Worm (Caenorhabditis elegans): ENCODE results near the gene Y37E11AL.9.

Y37E11AL.9 gene

DNA sequence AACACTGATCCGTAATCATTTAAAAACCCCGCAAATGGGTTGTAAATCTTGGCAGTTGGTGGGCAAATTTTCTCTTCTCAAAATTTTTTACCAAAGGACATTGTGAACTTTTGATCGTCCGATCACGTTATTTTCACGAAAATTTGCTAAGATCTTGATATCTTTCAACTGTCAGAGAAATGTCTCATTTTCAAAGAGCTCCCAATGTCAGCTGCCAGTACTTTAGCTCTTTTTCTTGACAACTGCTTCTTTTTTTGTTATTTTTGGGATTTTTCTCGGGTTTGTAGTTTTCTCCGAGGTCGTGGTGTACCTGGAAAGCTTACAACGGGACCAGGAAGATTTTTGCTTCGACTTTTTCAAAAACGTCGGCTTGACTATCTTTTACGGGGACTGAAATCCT is 44.6 kb downstream of the Y37E11AL.9 start:
- TF ChIP-seq unc-39 (tag; optimal IDR thresholded peaks at IDR 0.05) (no peak), R02D3.7 (tag; optimal IDR thresholded peaks at IDR 0.05) (no peak), fkh-10 (GFP tag; optimal IDR thresholded peaks at IDR 0.05) (no peak), tbx-2 (tag; optimal IDR thresholded peaks at IDR 0.05) (no peak), nfya-1 (tag; optimal IDR thresholded peaks at IDR 0.05; ENCODE audit: insufficient read depth) (peak; percentile 11), mml-1 (tag; optimal IDR thresholded peaks at IDR 0.05) (peak; percentile 1), lin-39 (tag; optimal IDR thresholded peaks at IDR 0.05) (no peak), eor-1 (tag; optimal IDR thresholded peaks at IDR 0.05) (no peak), elt-2 (tag; optimal IDR thresholded peaks at IDR 0.05) (no peak), ZK546.5 (tag; optimal IDR thresholded peaks at IDR 0.05) (no peak), lin-15B (tag; optimal IDR thresholded peaks at IDR 0.05) (no peak), egl-27 (tag; optimal IDR thresholded peaks at IDR 0.05) (no peak)

DNA sequence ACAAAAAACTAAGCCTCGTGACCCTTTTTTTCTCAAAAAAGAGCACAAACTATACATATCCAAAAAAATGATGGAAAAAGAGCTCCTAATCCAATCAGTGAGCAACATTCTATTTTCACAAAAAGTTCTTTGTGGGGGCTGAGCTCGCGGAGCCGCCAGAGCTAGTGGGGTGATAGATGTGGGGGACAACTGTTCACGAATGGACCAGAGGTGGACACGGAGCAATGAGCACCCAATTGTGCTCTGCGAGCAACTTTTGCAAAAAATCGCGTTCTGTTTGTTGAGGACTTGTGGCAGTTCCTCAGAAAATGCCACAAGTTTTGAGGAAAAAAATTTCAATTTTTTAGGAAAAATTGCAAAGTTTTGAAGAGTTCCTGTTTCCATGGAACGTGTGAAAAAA is 45.6 kb downstream of the Y37E11AL.9 start:
- TF ChIP-seq nhr-28 (tag; optimal IDR thresholded peaks at IDR 0.05) (no peak), unc-39 (tag; optimal IDR thresholded peaks at IDR 0.05) (no peak), jun-1 (tag; optimal IDR thresholded peaks at IDR 0.05) (no peak), fos-1 (tag; optimal IDR thresholded peaks at IDR 0.05) (no peak), ceh-16 (tag; optimal IDR thresholded peaks at IDR 0.05) (no peak), ceh-28 (tag; optimal IDR thresholded peaks at IDR 0.05) (no peak), skn-1 (tag; optimal IDR thresholded peaks at IDR 0.05) (no peak), nhr-23 (tag; optimal IDR thresholded peaks at IDR 0.05) (no peak), zag-1 (tag; optimal IDR thresholded peaks at IDR 0.05) (no peak), aly-2 (tag; optimal IDR thresholded peaks at IDR 0.05) (no peak), elt-1 (tag; optimal IDR thresholded peaks at IDR 0.05) (no peak), fkh-10 (GFP tag; optimal IDR thresholded peaks at IDR 0.05) (no peak), R02D3.7 (tag; optimal IDR thresholded peaks at IDR 0.05) (no peak), fkh-2 (tag; optimal IDR thresholded peaks at IDR 0.05) (no peak), hmg-11 (tag; optimal IDR thresholded peaks at IDR 0.05) (no peak)

DNA sequence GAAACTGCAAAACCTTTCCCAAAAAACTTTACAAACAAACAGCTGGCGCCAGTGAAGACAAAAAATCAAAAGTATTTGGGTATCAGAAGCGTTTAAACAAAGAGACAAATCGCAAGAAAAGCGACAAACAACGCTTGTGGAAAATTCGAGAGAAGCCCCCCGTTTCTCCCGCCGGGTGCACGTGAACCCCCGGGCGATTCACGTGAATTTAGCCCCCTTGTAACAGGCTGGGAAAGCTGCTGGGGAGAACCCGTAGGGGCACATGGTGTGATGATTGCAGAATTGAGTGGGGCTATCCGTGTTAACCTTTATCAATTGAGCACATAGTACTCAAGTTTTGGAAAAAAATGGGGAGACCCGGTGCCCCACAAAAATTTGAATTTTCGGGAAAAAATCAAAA is 46.2 kb downstream of the Y37E11AL.9 start:
- no peak for TF ChIP-seq eor-1 (tag; optimal IDR thresholded peaks at IDR 0.05)
- TF ChIP-seq nhr-76 (tag; optimal IDR thresholded peaks at IDR 0.05), result no peak
- no peak for TF ChIP-seq nhr-12 (tag; optimal IDR thresholded peaks at IDR 0.05)
- TF ChIP-seq ceh-28 (tag; optimal IDR thresholded peaks at IDR 0.05), result peak; percentile 66
- no peak for TF ChIP-seq fkh-2 (tag; optimal IDR thresholded peaks at IDR 0.05)
- peak; percentile 89 for TF ChIP-seq pha-4 (tag; optimal IDR thresholded peaks at IDR 0.05)
- peak; percentile 1 for TF ChIP-seq pqm-1 (tag; optimal IDR thresholded peaks at IDR 0.05)
- peak; percentile 56 for TF ChIP-seq nhr-25 (tag; optimal IDR thresholded peaks at IDR 0.05)
- no peak for TF ChIP-seq elt-2 (tag; optimal IDR thresholded peaks at IDR 0.05)
- peak; percentile 47 for TF ChIP-seq nhr-23 (tag; optimal IDR thresholded peaks at IDR 0.05)
- TF ChIP-seq ceh-16 (tag; optimal IDR thresholded peaks at IDR 0.05), result no peak
- no peak for TF ChIP-seq lin-39 (tag; optimal IDR thresholded peaks at IDR 0.05)
- peak; percentile 10 for TF ChIP-seq ama-1 (optimal IDR thresholded peaks at IDR 0.05)
- TF ChIP-seq nhr-67 (tag; optimal IDR thresholded peaks at IDR 0.05), result no peak
- TF ChIP-seq egl-5 (tag; optimal IDR thresholded peaks at IDR 0.05), result no peak
- TF ChIP-seq ztf-11 (tag; optimal IDR thresholded peaks at IDR 0.05), result no peak
- TF ChIP-seq elt-3 (tag; optimal IDR thresholded peaks at IDR 0.05), result peak in 1 of 3 experiments; percentile 6
- TF ChIP-seq mdl-1 (tag; optimal IDR thresholded peaks at IDR 0.05), result peak; percentile 60
- TF ChIP-seq mml-1 (tag; optimal IDR thresholded peaks at IDR 0.05), result peak; percentile 95
- TF ChIP-seq lin-15B (tag; optimal IDR thresholded peaks at IDR 0.05), result no peak
- TF ChIP-seq ZK546.5 (tag; optimal IDR thresholded peaks at IDR 0.05), result no peak
- TF ChIP-seq lsy-12 (tag; optimal IDR thresholded peaks at IDR 0.05), result peak; percentile 22
- TF ChIP-seq nfya-1 (tag; optimal IDR thresholded peaks at IDR 0.05; ENCODE audit: insufficient read depth), result peak; percentile 62
- peak; percentile 18 for TF ChIP-seq nhr-11 (tag; optimal IDR thresholded peaks at IDR 0.05)
- no peak for TF ChIP-seq egl-27 (tag; optimal IDR thresholded peaks at IDR 0.05)
- no peak for TF ChIP-seq nhr-43 (tag; optimal IDR thresholded peaks at IDR 0.05; ENCODE audit: poor library complexity, severe bottlenecking)
- TF ChIP-seq tbx-2 (tag; optimal IDR thresholded peaks at IDR 0.05), result peak; percentile 59
- TF ChIP-seq zag-1 (tag; optimal IDR thresholded peaks at IDR 0.05), result no peak
- no peak for TF ChIP-seq aly-2 (tag; optimal IDR thresholded peaks at IDR 0.05)
- TF ChIP-seq R02D3.7 (tag; optimal IDR thresholded peaks at IDR 0.05), result peak; percentile 9

DNA sequence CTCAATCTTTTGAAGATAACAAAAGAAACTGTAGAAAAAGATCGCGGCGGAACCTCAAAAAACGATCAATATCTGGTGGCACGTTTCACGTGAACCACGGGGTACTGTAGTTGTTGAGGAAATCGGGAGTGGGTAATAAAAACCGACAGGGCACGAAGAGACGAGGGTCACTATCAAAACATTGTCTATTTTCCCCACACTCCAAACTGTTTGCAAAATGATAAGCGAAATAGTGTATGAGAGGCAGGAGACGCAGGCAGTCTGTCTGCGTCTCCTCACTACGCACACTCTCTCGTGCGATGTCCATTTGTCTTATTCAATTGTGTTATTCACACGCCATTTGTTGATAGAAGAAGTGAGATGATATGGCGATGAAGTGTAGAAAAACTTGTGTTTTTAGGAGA is 47.0 kb downstream of the Y37E11AL.9 start:
- TF ChIP-seq nhr-43 (tag; optimal IDR thresholded peaks at IDR 0.05; ENCODE audit: poor library complexity, severe bottlenecking) (peak; percentile 96), lin-15B (tag; optimal IDR thresholded peaks at IDR 0.05) (no peak), daf-12 (tag; optimal IDR thresholded peaks at IDR 0.05) (no peak), zag-1 (tag; optimal IDR thresholded peaks at IDR 0.05) (no peak), ceh-16 (tag; optimal IDR thresholded peaks at IDR 0.05) (no peak), fkh-2 (tag; optimal IDR thresholded peaks at IDR 0.05) (no peak), mdl-1 (tag; optimal IDR thresholded peaks at IDR 0.05) (peak; percentile 54), nfya-1 (tag; optimal IDR thresholded peaks at IDR 0.05; ENCODE audit: insufficient read depth) (peak; percentile 57), nhr-237 (tag; optimal IDR thresholded peaks at IDR 0.05) (no peak), unc-39 (tag; optimal IDR thresholded peaks at IDR 0.05) (no peak), eor-1 (tag; optimal IDR thresholded peaks at IDR 0.05) (no peak), sea-2 (GFP tag; optimal IDR thresholded peaks at IDR 0.05) (no peak), aly-2 (tag; optimal IDR thresholded peaks at IDR 0.05) (no peak), nhr-23 (tag; optimal IDR thresholded peaks at IDR 0.05) (peak; percentile 82), pqm-1 (tag; optimal IDR thresholded peaks at IDR 0.05) (peak; percentile 37), egl-5 (tag; optimal IDR thresholded peaks at IDR 0.05) (no peak), elt-3 (tag; optimal IDR thresholded peaks at IDR 0.05) (peak in 2 of 3 experiments; percentile 22 to 64), ceh-82 (tag; optimal IDR thresholded peaks at IDR 0.05) (no peak), elt-2 (tag; optimal IDR thresholded peaks at IDR 0.05) (peak; percentile 56), elt-1 (tag; optimal IDR thresholded peaks at IDR 0.05) (no peak), snpc-4 (tag; optimal IDR thresholded peaks at IDR 0.05) (no peak), unc-62 (GFP tag; optimal IDR thresholded peaks at IDR 0.05) (no peak), ama-1 (optimal IDR thresholded peaks at IDR 0.05) (peak; percentile 65), egl-27 (tag; optimal IDR thresholded peaks at IDR 0.05) (no peak)
